Fruit fly (Drosophila melanogaster) whole organism, adult: ENCODE data around the gene CG1273.

Experiments
- CG12768 ChIP-seq: fragments of 200-800 bp; sonication (Bioruptor generic); optimal IDR thresholded peaks from 2 replicates; lab custom pipeline; 2017; ENCODE audit warnings: missing biosample characterization, missing genetic modification characterization, mild to moderate bottlenecking, moderate library complexity, missing genetic modification reagents
- CG14711 ChIP-seq: fragments of 200-800 bp; sonication (Bioruptor generic); optimal IDR thresholded peaks from 2 replicates; lab custom pipeline; 2018; ENCODE audit warnings: missing biosample characterization, mild to moderate bottlenecking, missing genetic modification characterization, moderate library complexity
- CG1620 ChIP-seq: fragments of 200-800 bp; sonication (Bioruptor generic); optimal IDR thresholded peaks from 2 replicates; lab custom pipeline; 2016; ENCODE audit warnings: missing biosample characterization, missing genetic modification characterization
- CG33017 ChIP-seq: fragments of 200-800 bp; sonication (Bioruptor generic); optimal IDR thresholded peaks from 2 replicates; lab custom pipeline; 2018; ENCODE audit warnings: missing biosample characterization, mild to moderate bottlenecking, missing genetic modification characterization, moderate library complexity
- Mnt ChIP-seq: fragments of 200-800 bp; sonication (Bioruptor generic); optimal IDR thresholded peaks from 2 replicates; lab custom pipeline; 2016; ENCODE audit warnings: missing biosample characterization, mild to moderate bottlenecking, missing genetic modification characterization
- bab1 ChIP-seq: fragments of 200-800 bp; sonication (Bioruptor generic); optimal IDR thresholded peaks from 3 replicates; lab custom pipeline; 2019; ENCODE audit warnings: missing biosample characterization, mild to moderate bottlenecking, missing genetic modification characterization, moderate library complexity
- tj ChIP-seq: fragments of 200-800 bp; sonication (Bioruptor generic); optimal IDR thresholded peaks from 3 replicates; lab custom pipeline; 2017; ENCODE audit warnings: missing biosample characterization, mild to moderate bottlenecking, missing genetic modification characterization, moderate library complexity
- toe ChIP-seq: fragments of 200-800 bp; sonication (Bioruptor generic); optimal IDR thresholded peaks from 2 replicates; lab custom pipeline; 2016; ENCODE audit warnings: missing biosample characterization, missing genetic modification characterization

- TF ChIP-seq Mnt (GFP tag; lab: Kevin White, UChicago) (no peak), CG1620 (GFP tag; lab: Kevin White, UChicago) (no peak), toe (no peak), tj (GFP tag; lab: Kevin White, UChicago) (no peak), CG33017 (tag; lab: Kevin White, UChicago) (no peak), bab1 (GFP tag; lab: Kevin White, UChicago) (peak; percentile 23), CG12768 (GFP tag; lab: Kevin White, UChicago) (no peak), CG14711 (tag; lab: Kevin White, UChicago) (no peak)
Observed at dm6 chr3L:4277796-4278195, 14.3 kb downstream of the CG1273 start, which contains the start of gene Ctl1.
